Fruit fly (Drosophila melanogaster): ENCODE measurements around the gene Aldh7A1.

The Aldh7A1 gene

dm6 chr3L:19264141-19264487, 4.6 kb downstream of the Aldh7A1 start, which contains the start of gene Max (continued):
- TF ChIP-seq Sox102F (GFP tag; optimal IDR thresholded peaks at IDR 0.05) (peak; percentile 71), CG11093 (GFP tag; IDR thresholded peaks at IDR 0.05) (0 out of 3 replicates have a peak, but pooled peaks have one; percentile 32), Dad (GFP tag; optimal IDR thresholded peaks at IDR 0.05) (no peak), Doc3 (GFP tag; IDR thresholded peaks at IDR 0.05; ENCODE audit: partially characterized antibody) (no peak), CG33557 (GFP tag; optimal IDR thresholded peaks at IDR 0.05) (peak; percentile 58), CG1233 (GFP tag; optimal IDR thresholded peaks at IDR 0.05) (peak; percentile 51), CG2120 (GFP tag; optimal IDR thresholded peaks at IDR 0.05) (peak; percentile 66), Bteb2 (GFP tag; optimal IDR thresholded peaks at IDR 0.05) (no peak), aop (GFP tag; IDR thresholded peaks at IDR 0.05) (peak; percentile 18; the same call in 1 of the 2 replicates), CG12155 (GFP tag; optimal IDR thresholded peaks at IDR 0.05) (peak; percentile 64), dysf (GFP tag; IDR thresholded peaks at IDR 0.05) (peak; percentile 73), btn (GFP tag; optimal IDR thresholded peaks at IDR 0.05) (no peak), BEAF-32 (GFP tag; optimal IDR thresholded peaks at IDR 0.05) (peak; percentile 42), CG4854 (GFP tag; optimal IDR thresholded peaks at IDR 0.05) (peak; percentile 3), vvl (GFP tag; IDR thresholded peaks at IDR 0.05) (peak; percentile 90), dati (GFP tag; IDR thresholded peaks at IDR 0.05) (no peak), CG9609 (GFP tag; optimal IDR thresholded peaks at IDR 0.05) (no peak), CG10267 (tag; optimal IDR thresholded peaks at IDR 0.05) (peak; percentile 77), CG10321 (GFP tag; IDR thresholded peaks at IDR 0.05) (no peak), CG15269 (tag; optimal IDR thresholded peaks at IDR 0.05) (peak; percentile 82), CG4282 (GFP tag; optimal IDR thresholded peaks at IDR 0.05) (no peak), Rx (GFP tag; IDR thresholded peaks at IDR 0.05) (peak; percentile 53), Fer3 (tag; optimal IDR thresholded peaks at IDR 0.05) (peak; percentile 74), ind (GFP tag; optimal IDR thresholded peaks at IDR 0.05) (peak; percentile 63), nerfin-1 (tag; optimal IDR thresholded peaks at IDR 0.05) (peak; percentile 28), bab2 (GFP tag; optimal IDR thresholded peaks at IDR 0.05) (peak; percentile 35), Sry-β (GFP tag; optimal IDR thresholded peaks at IDR 0.05) (no peak), CG11723 (GFP tag; optimal IDR thresholded peaks at IDR 0.05) (peak; percentile 51), unc-4 (GFP tag; IDR thresholded peaks at IDR 0.05; ENCODE audit: partially characterized antibody) (no peak; the same call in 1 of the 2 replicates), lbe (GFP tag; optimal IDR thresholded peaks at IDR 0.05) (peak; percentile 37), CG2129 (GFP tag; IDR thresholded peaks at IDR 0.05; ENCODE audit: partially characterized antibody) (no peak), jumu (GFP tag; optimal IDR thresholded peaks at IDR 0.05) (no peak), CG7271 (tag; optimal IDR thresholded peaks at IDR 0.05) (peak; percentile 44), NFAT (GFP tag; IDR thresholded peaks at IDR 0.05) (peak; percentile 78), CG6175 (GFP tag; IDR thresholded peaks at IDR 0.05) (no peak; the same call in 2 of the 3 replicates), CG13296 (GFP tag; optimal IDR thresholded peaks at IDR 0.05) (peak; percentile 73), gro (GFP tag; optimal IDR thresholded peaks at IDR 0.05) (no peak), YL-1 (GFP tag; optimal IDR thresholded peaks at IDR 0.05) (peak; percentile 92), CG14050 (GFP tag; IDR thresholded peaks at IDR 0.05) (peak; percentile 46; the same call in 1 of the 3 replicates), Mes4 (GFP tag; optimal IDR thresholded peaks at IDR 0.05) (no peak), CG10462 (GFP tag; optimal IDR thresholded peaks at IDR 0.05) (peak; percentile 15), CG11398 (GFP tag; optimal IDR thresholded peaks at IDR 0.05) (no peak), ERR (GFP tag; optimal IDR thresholded peaks at IDR 0.05) (no peak), CG7556 (GFP tag; optimal IDR thresholded peaks at IDR 0.05) (peak; percentile 13), E2f1 (GFP tag; IDR thresholded peaks at IDR 0.05) (peak; percentile 57), croc (GFP tag; conservative IDR thresholded peaks at IDR 0.05) (no peak), CG17568 (GFP tag; optimal IDR thresholded peaks at IDR 0.05) (no peak), Hr51 (GFP tag; optimal IDR thresholded peaks at IDR 0.05) (peak in 1 of 2 experiments; percentile 82), schlank (tag; optimal IDR thresholded peaks at IDR 0.05) (peak; percentile 41), dpn (GFP tag; optimal IDR thresholded peaks at IDR 0.05) (peak in 1 of 2 experiments; percentile 63), CG12299 (tag; optimal IDR thresholded peaks at IDR 0.05) (peak; percentile 61)

Data from whole organism, embryonic.